Worm (Caenorhabditis elegans) whole organism, L4 larva: ENCODE data around the gene M7.7.
A peak's percentile ranks its signal among the peaks of the same experiment; 100 is the strongest.

Experiments used
- D1046.2 ChIP-seq: fragments of 200-800 bp; sonication (Bioruptor generic); IDR thresholded peaks from 2 replicates; pipeline ENCODE4 v1.3.6; 2022; ENCODE audit warnings: missing genetic modification characterization, missing compliant biosample characterization
- F10B5.3 ChIP-seq: sonication (generic microtip); optimal IDR thresholded peaks from 2 replicates; lab custom pipeline; 2016; ENCODE audit warnings: mild to moderate bottlenecking, missing genetic modification characterization, missing compliant biosample characterization
- F44E2.7 ChIP-seq: fragments of 200-800 bp; sonication (Bioruptor generic); IDR thresholded peaks from 2 replicates; pipeline ENCODE4 v2.1.2; 2022; ENCODE audit warnings: missing genetic modification characterization, missing compliant biosample characterization
- Y105C5A.15 ChIP-seq: fragments of 200-800 bp; sonication (Bioruptor generic); IDR thresholded peaks from 2 replicates; pipeline ENCODE4 v1.3.6; 2022; ENCODE audit warnings: missing genetic modification characterization, missing compliant biosample characterization
- aha-1 ChIP-seq: fragments of 150-350 bp; peaks from one replicate; lab custom pipeline; 2014; ENCODE audit warnings: missing biosample characterization, missing genetic modification characterization
- ama-1 ChIP-seq: fragments of 150-350 bp; optimal IDR thresholded peaks from 2 replicates; lab custom pipeline; 2014; ENCODE audit warnings: inconsistent platforms, mixed read lengths
- attf-4 ChIP-seq: sonication (generic microtip); optimal IDR thresholded peaks from 3 replicates; lab custom pipeline; 2017; ENCODE audit warnings: missing biosample characterization, missing genetic modification characterization
- ceh-20 ChIP-seq: fragments of 200-800 bp; sonication (Bioruptor generic); IDR thresholded peaks from 2 replicates; pipeline ENCODE4 v1.3.6; 2022; ENCODE audit warnings: missing genetic modification reagents, missing genetic modification characterization, missing compliant biosample characterization
- ces-1 ChIP-seq: fragments of 150-350 bp; sonication (generic microtip); optimal IDR thresholded peaks from 4 replicates; lab custom pipeline; 2014; ENCODE audit warnings: missing biosample characterization, missing genetic modification reagents, missing genetic modification characterization
- cey-2 ChIP-seq: sonication (generic microtip); optimal IDR thresholded peaks from 3 replicates; lab custom pipeline; 2017; ENCODE audit warnings: missing genetic modification characterization, mild to moderate bottlenecking, missing compliant biosample characterization, antibody characterized with exemption, borderline replicate concordance; ENCODE audit not compliant: insufficient read depth
- ctbp-1 ChIP-seq: fragments of 200-800 bp; sonication (Bioruptor generic); IDR thresholded peaks from 2 replicates; pipeline ENCODE4 v1.3.6; 2022; ENCODE audit warnings: missing genetic modification reagents, missing genetic modification characterization, missing compliant biosample characterization
- daf-12 ChIP-seq: fragments of 150-350 bp; optimal IDR thresholded peaks from 2 replicates; lab custom pipeline; 2014; ENCODE audit warnings: missing biosample characterization, missing genetic modification reagents, missing genetic modification characterization
- dmd-9 ChIP-seq: fragments of 200-800 bp; sonication (Bioruptor generic); IDR thresholded peaks from 2 replicates; pipeline ENCODE4 v1.3.6; 2022; ENCODE audit warnings: missing genetic modification reagents, missing genetic modification characterization, missing compliant biosample characterization
- dve-1 ChIP-seq: sonication (generic microtip); optimal IDR thresholded peaks from 2 replicates; lab custom pipeline; 2017; ENCODE audit warnings: antibody characterized with exemption, mild to moderate bottlenecking, missing genetic modification characterization, missing compliant biosample characterization; ENCODE audit not compliant: insufficient read depth
- egl-27 ChIP-seq: sonication (generic microtip); optimal IDR thresholded peaks from 3 replicates; lab custom pipeline; 2017; ENCODE audit warnings: missing biosample characterization, missing genetic modification reagents, missing genetic modification characterization
- egl-43 ChIP-seq: fragments of 200-800 bp; sonication (Bioruptor generic); IDR thresholded peaks from 2 replicates; pipeline ENCODE4 v1.3.6; 2022; ENCODE audit warnings: missing genetic modification reagents, missing genetic modification characterization, missing compliant biosample characterization
- fos-1 ChIP-seq: fragments of 150-350 bp; optimal IDR thresholded peaks from 2 replicates; lab custom pipeline; 2014; ENCODE audit warnings: missing biosample characterization, missing genetic modification characterization
- gei-8 ChIP-seq: fragments of 200-800 bp; sonication (Bioruptor generic); optimal IDR thresholded peaks from 2 replicates; lab custom pipeline; 2018; ENCODE audit warnings: mild to moderate bottlenecking, missing genetic modification characterization, missing compliant biosample characterization
- hmg-1.1 ChIP-seq: fragments of 200-800 bp; sonication (Bioruptor generic); IDR thresholded peaks from 2 replicates; pipeline ENCODE4 v1.3.6; 2022; ENCODE audit warnings: missing genetic modification reagents, missing genetic modification characterization, missing compliant biosample characterization
- madf-5 ChIP-seq, 2 experiments: fragments of 200-800 bp; sonication (Bioruptor generic); IDR thresholded peaks; 2 replicates each; pipeline ENCODE4 v1.3.6; 2022; ENCODE audit warnings: missing compliant biosample characterization in 2 of 2, missing genetic modification characterization in 2 of 2
- mdl-1 ChIP-seq, 2 experiments: fragments of 150-350 bp in 1 of 2; sonication (generic microtip) in 1 of 2; optimal IDR thresholded peaks; 2 replicates each; lab custom pipeline; 2014 to 2017; ENCODE audit warnings: missing biosample characterization in 2 of 2, missing genetic modification characterization in 2 of 2
- mes-2 ChIP-seq: sonication (generic microtip); optimal IDR thresholded peaks from 2 replicates; lab custom pipeline; 2016; ENCODE audit warnings: missing genotype, mild to moderate bottlenecking, missing genetic modification characterization, missing compliant biosample characterization; ENCODE audit not compliant: poor library complexity, severe bottlenecking
- mxl-3 ChIP-seq: fragments of 200-800 bp; sonication (Bioruptor generic); optimal IDR thresholded peaks from 2 replicates; lab custom pipeline; 2018; ENCODE audit warnings: mild to moderate bottlenecking, missing genetic modification characterization, missing compliant biosample characterization
- nhr-102 ChIP-seq: sonication (generic microtip); optimal IDR thresholded peaks from 2 replicates; lab custom pipeline; 2016; ENCODE audit warnings: mild to moderate bottlenecking, missing genetic modification characterization, moderate library complexity, missing compliant biosample characterization
- nhr-41 ChIP-seq: fragments of 200-800 bp; sonication (Bioruptor generic); IDR thresholded peaks from 2 replicates; pipeline ENCODE4 v1.3.6; 2022; ENCODE audit warnings: missing genetic modification reagents, missing genetic modification characterization, missing compliant biosample characterization
- nhr-77 ChIP-seq: fragments of 150-350 bp; optimal IDR thresholded peaks from 2 replicates; lab custom pipeline; 2014; ENCODE audit warnings: missing biosample characterization, missing genetic modification characterization
- sdz-12 ChIP-seq: fragments of 200-800 bp; sonication (Bioruptor generic); optimal IDR thresholded peaks from 2 replicates; lab custom pipeline; 2018; ENCODE audit warnings: mild to moderate bottlenecking, missing genetic modification characterization, missing compliant biosample characterization
- snpc-1.2 ChIP-seq: fragments of 200-800 bp; sonication (Bioruptor generic); IDR thresholded peaks from 2 replicates; pipeline ENCODE4 v1.3.6; 2022; ENCODE audit warnings: missing genetic modification reagents, missing genetic modification characterization, missing compliant biosample characterization
- snpc-4 ChIP-seq: fragments of 150-350 bp; optimal IDR thresholded peaks from 2 replicates; lab custom pipeline; 2014; ENCODE audit warnings: missing biosample characterization, missing genetic modification characterization
- unc-62 ChIP-seq, 3 experiments: fragments of 150-350 bp in 1 of 3; sonication (generic microtip); optimal IDR thresholded peaks in 2 of 3; peaks in 1 of 3; 1 replicate in 1 of 3; 2 replicates in 2 of 3; lab custom pipeline; 2014 to 2017; ENCODE audit warnings: missing biosample characterization in 3 of 3, missing genetic modification characterization in 3 of 3, missing genetic modification reagents in 3 of 3, missing genotype in 1 of 3
- vab-7 ChIP-seq: fragments of 200-800 bp; sonication (Bioruptor generic); IDR thresholded peaks from 2 replicates; pipeline ENCODE4 v1.3.6; 2022; ENCODE audit warnings: missing genetic modification reagents, missing genetic modification characterization, missing compliant biosample characterization
- zag-1 ChIP-seq: fragments of 150-350 bp; optimal IDR thresholded peaks from 2 replicates; lab custom pipeline; 2014; ENCODE audit warnings: missing biosample characterization, missing genetic modification characterization
- zfp-3 ChIP-seq: fragments of 200-800 bp; sonication (Bioruptor generic); conservative IDR thresholded peaks from 2 replicates; pipeline ENCODE4 v1.3.6; 2022; ENCODE audit warnings: missing genetic modification reagents, missing genetic modification characterization, missing compliant biosample characterization
- ztf-7 ChIP-seq: fragments of 150-350 bp; optimal IDR thresholded peaks from 2 replicates; lab custom pipeline; 2014; ENCODE audit warnings: missing biosample characterization, missing genetic modification characterization

Gene M7.7

ce11 chrIV:11089527-11089926 lies at the start of gene M7.7:
Gene M7.7 (plus strand): TSS chrIV:11089827.
- TF ChIP-seq gei-8 (GFP tag; lab: Kevin White, UChicago), result no peak
- TF ChIP-seq dmd-9, result no peak
- no peak for TF ChIP-seq unc-62 (GFP tag; optimal IDR thresholded peaks at IDR 0.05 in 1 of 2; lab: Kevin White, UChicago)
- no peak for TF ChIP-seq unc-62 (tag; optimal IDR thresholded peaks at IDR 0.05; lab: Kevin White, UChicago)
- no peak for TF ChIP-seq attf-4 (tag; lab: Kevin White, UChicago)
- no peak for TF ChIP-seq mes-2
- TF ChIP-seq dve-1 (tag; lab: Kevin White, UChicago), result no peak
- no peak for TF ChIP-seq snpc-4 (tag; lab: Kevin White, UChicago)
- TF ChIP-seq ama-1 (lab: Kevin White, UChicago), result no peak

ce11 chrIV:11044377-11044776 lies 45.2 kb upstream of the M7.7 start:
- TF ChIP-seq D1046.2 (GFP tag; lab: Robert Waterston, UW) (no peak), ceh-20 (no peak), mdl-1 (tag; optimal IDR thresholded peaks at IDR 0.05; lab: Kevin White, UChicago) (no peak), aha-1 (tag; lab: Kevin White, UChicago) (no peak), sdz-12 (GFP tag; lab: Kevin White, UChicago) (no peak), F44E2.7 (GFP tag; lab: Robert Waterston, UW) (no peak), zfp-3 (GFP tag; lab: Robert Waterston, UW) (no peak), unc-62 (GFP tag; optimal IDR thresholded peaks at IDR 0.05 in 1 of 2; lab: Kevin White, UChicago) (peak in 1 of 2 experiments; percentile 96), unc-62 (tag; optimal IDR thresholded peaks at IDR 0.05; lab: Kevin White, UChicago) (no peak)

- TF ChIP-seq nhr-102 (tag; lab: Kevin White, UChicago) (no peak), egl-27 (tag; lab: Kevin White, UChicago) (no peak), aha-1 (tag; lab: Kevin White, UChicago) (no peak), ces-1 (GFP tag; lab: Kevin White, UChicago) (no peak), ctbp-1 (GFP tag; lab: Robert Waterston, UW) (no peak), daf-12 (tag; lab: Kevin White, UChicago) (no peak), zag-1 (tag; lab: Kevin White, UChicago) (no peak), sdz-12 (GFP tag; lab: Kevin White, UChicago) (no peak), cey-2 (tag; lab: Kevin White, UChicago) (no peak), nhr-77 (tag; lab: Kevin White, UChicago) (no peak), ztf-7 (no peak), egl-43 (GFP tag; lab: Robert Waterston, UW) (no peak), D1046.2 (GFP tag; lab: Robert Waterston, UW) (no peak), F10B5.3 (no peak), Y105C5A.15 (GFP tag; lab: Robert Waterston, UW) (no peak), mxl-3 (GFP tag; lab: Kevin White, UChicago) (no peak), nhr-41 (GFP tag; lab: Robert Waterston, UW) (no peak), gei-8 (GFP tag; lab: Kevin White, UChicago) (no peak)
These were observed 40.8 kb upstream of the M7.7 start, which contains the start of gene F36H1.11 for ce11 chrIV:11048871-11049270. Gene F36H1.11 (plus strand): TSS chrIV:11049171.

ce11 chrIV:11049806-11050205 lies 39.8 kb upstream of the M7.7 start, which contains the start of gene F36H1.3:
Gene F36H1.3 (plus strand): TSS chrIV:11050128.
- TF ChIP-seq snpc-1.2 (GFP tag; lab: Robert Waterston, UW), result no peak
- peak; percentile 39 for TF ChIP-seq aha-1 (tag; lab: Kevin White, UChicago)
- TF ChIP-seq madf-5 (GFP tag; IDR thresholded peaks at IDR 0.05; lab: Robert Waterston, UW), result no peak
- peak in 1 of 2 experiments; percentile 92 for TF ChIP-seq unc-62 (GFP tag; optimal IDR thresholded peaks at IDR 0.05 in 1 of 2; lab: Kevin White, UChicago)
- no peak for TF ChIP-seq unc-62 (tag; optimal IDR thresholded peaks at IDR 0.05; lab: Kevin White, UChicago)
- no peak for TF ChIP-seq fos-1 (tag; lab: Kevin White, UChicago)
- TF ChIP-seq hmg-1.1 (GFP tag; lab: Robert Waterston, UW), result no peak
- no peak for TF ChIP-seq vab-7 (GFP tag; lab: Robert Waterston, UW)
